Worm (Caenorhabditis elegans): Measurements from ENCODE around the gene B0272.3.

The B0272.3 gene

DNA sequence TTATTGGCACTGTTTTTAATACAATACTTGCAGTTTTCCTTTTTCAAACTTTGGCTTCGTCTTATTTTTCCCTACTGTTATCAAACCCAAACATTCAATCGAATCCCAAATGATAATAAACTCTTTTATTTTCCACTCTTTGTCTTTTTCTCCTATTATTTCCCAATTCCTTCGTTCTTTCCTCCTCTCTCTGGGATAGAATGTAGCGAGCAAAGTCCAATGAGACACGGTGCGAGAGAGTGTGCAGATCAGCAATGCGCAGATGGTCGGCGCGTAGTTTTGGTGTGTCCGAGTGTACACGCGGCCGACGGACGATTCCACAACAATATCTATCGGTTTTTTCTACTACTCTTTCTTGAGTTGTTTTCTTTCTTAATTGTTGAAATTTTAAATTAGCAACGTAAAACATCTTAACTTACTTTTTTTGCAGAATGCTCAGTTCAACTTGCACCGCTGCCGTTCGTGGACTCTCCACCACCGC lies at the start of gene B0272.3:
Gene B0272.3 (plus strand): TSS at position 431 of the 481 bp plus-strand sequence.
- TF ChIP-seq F13C5.2 (tag; optimal IDR thresholded peaks at IDR 0.05) (peak; percentile 7), ceh-36 (tag; optimal IDR thresholded peaks at IDR 0.05) (no peak), ceh-13 (GFP tag; optimal IDR thresholded peaks at IDR 0.05) (no peak), hmg-4 (GFP tag; optimal IDR thresholded peaks at IDR 0.05) (peak; percentile 28)

DNA sequence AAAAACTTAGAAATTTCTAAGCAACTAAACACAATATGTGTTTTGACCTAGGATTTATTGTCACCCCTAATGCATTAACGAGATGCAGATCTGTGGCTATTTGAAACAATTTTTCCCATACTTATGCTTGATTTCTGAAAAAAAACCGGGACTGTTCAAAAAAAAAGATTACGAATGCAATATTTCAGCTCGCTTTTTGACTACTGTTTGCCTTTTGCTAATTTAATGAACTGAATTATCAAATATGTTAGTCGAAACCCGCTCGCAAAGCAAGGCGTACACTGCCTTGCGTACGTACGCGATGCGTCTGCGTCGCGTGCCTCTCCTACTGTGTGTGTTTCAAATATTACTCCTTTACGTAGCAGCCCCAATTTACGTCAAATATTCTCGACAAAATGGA lies 44.2 kb upstream of the B0272.3 start, which contains the start of gene C23F12.4:
Gene C23F12.4 (plus strand): TSS at position 301 of the 400 bp plus-strand sequence.
- TF ChIP-seq aly-1 (tag; optimal IDR thresholded peaks at IDR 0.05) (no peak), tra-4 (tag; optimal IDR thresholded peaks at IDR 0.05) (no peak), ceh-13 (GFP tag; optimal IDR thresholded peaks at IDR 0.05) (no peak), flt-1 (GFP tag; IDR thresholded peaks at IDR 0.05) (no peak), hmg-4 (GFP tag; optimal IDR thresholded peaks at IDR 0.05) (no peak), scrt-1 (GFP tag; IDR thresholded peaks at IDR 0.05) (no peak), ceh-36 (tag; optimal IDR thresholded peaks at IDR 0.05) (no peak), B0310.2 (tag; optimal IDR thresholded peaks at IDR 0.05) (no peak), F13C5.2 (tag; optimal IDR thresholded peaks at IDR 0.05) (no peak), pes-1 (GFP tag; IDR thresholded peaks at IDR 0.05) (no peak), sea-1 (GFP tag; conservative IDR thresholded peaks at IDR 0.05) (no peak), tbx-37 (GFP tag; conservative IDR thresholded peaks at IDR 0.05) (no peak), ama-1 (optimal IDR thresholded peaks at IDR 0.05) (no peak), hmbx-1 (tag; optimal IDR thresholded peaks at IDR 0.05) (no peak), hnd-1 (tag; optimal IDR thresholded peaks at IDR 0.05) (no peak)

DNA sequence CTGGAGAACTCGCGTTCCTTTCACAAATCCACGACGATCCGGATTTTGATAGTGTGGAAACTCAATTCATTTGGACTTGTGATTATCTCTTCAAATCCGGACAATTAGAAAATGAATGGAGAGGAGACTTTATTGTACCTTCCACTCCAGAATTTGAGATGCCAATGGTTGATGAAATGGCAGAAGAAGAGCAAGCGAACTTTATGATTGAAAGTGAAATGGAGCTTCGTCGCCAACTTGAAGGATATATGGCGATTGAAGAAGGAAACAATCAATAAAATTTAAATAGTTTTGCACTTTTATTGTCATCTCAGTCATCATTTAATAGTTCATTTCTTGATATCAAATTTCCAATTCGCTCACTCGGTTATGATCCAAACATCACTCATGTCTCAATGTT lies 42.5 kb upstream of the B0272.3 start:
- TF ChIP-seq hmg-4 (GFP tag; optimal IDR thresholded peaks at IDR 0.05): no peak
- no peak for TF ChIP-seq tbx-37 (GFP tag; conservative IDR thresholded peaks at IDR 0.05)
- TF ChIP-seq B0310.2 (tag; optimal IDR thresholded peaks at IDR 0.05): no peak
- no peak for TF ChIP-seq aly-1 (tag; optimal IDR thresholded peaks at IDR 0.05)
- TF ChIP-seq ets-7 (tag; optimal IDR thresholded peaks at IDR 0.05): no peak
- no peak for TF ChIP-seq scrt-1 (GFP tag; IDR thresholded peaks at IDR 0.05)
- TF ChIP-seq ceh-36 (tag; optimal IDR thresholded peaks at IDR 0.05): no peak
- TF ChIP-seq tra-4 (tag; optimal IDR thresholded peaks at IDR 0.05): no peak
- no peak for TF ChIP-seq sea-1 (GFP tag; conservative IDR thresholded peaks at IDR 0.05)
- TF ChIP-seq ama-1 (optimal IDR thresholded peaks at IDR 0.05): no peak
- TF ChIP-seq hmbx-1 (tag; optimal IDR thresholded peaks at IDR 0.05): no peak
- TF ChIP-seq ceh-13 (GFP tag; optimal IDR thresholded peaks at IDR 0.05): no peak
- no peak for TF ChIP-seq flt-1 (GFP tag; IDR thresholded peaks at IDR 0.05)
- TF ChIP-seq hnd-1 (tag; optimal IDR thresholded peaks at IDR 0.05): no peak
- TF ChIP-seq tbx-11 (GFP tag; IDR thresholded peaks at IDR 0.05): no peak
- TF ChIP-seq F13C5.2 (tag; optimal IDR thresholded peaks at IDR 0.05): no peak
- TF ChIP-seq pes-1 (GFP tag; IDR thresholded peaks at IDR 0.05): no peak

DNA sequence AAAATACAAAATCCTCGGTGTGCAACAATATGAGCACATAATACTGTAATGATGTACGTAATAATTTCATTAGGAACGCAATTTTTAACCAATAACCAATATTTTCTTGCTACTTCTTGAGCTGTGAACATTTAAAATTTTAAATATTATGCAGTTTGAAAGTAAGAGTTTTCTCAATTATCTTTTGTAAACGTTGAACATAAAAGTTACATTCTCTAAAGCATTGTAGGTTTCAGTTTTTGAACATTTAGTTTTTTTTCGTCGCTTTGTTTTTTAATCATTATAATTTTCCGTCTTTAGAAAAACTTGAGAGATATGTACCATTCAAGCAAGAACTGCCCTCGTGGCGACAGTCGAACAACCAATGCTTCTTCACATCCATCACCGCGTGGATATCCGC lies 39.9 kb upstream of the B0272.3 start, which contains the start of gene C23F12.3:
Gene C23F12.3 (plus strand): TSS at position 301 of the 400 bp plus-strand sequence.
- TF ChIP-seq sea-1 (GFP tag; conservative IDR thresholded peaks at IDR 0.05) (no peak), aly-1 (tag; optimal IDR thresholded peaks at IDR 0.05) (no peak), hmg-4 (GFP tag; optimal IDR thresholded peaks at IDR 0.05) (no peak), tbx-37 (GFP tag; conservative IDR thresholded peaks at IDR 0.05) (no peak), ceh-36 (tag; optimal IDR thresholded peaks at IDR 0.05) (no peak), tra-4 (tag; optimal IDR thresholded peaks at IDR 0.05) (no peak), hnd-1 (tag; optimal IDR thresholded peaks at IDR 0.05) (no peak), pes-1 (GFP tag; IDR thresholded peaks at IDR 0.05) (no peak), flt-1 (GFP tag; IDR thresholded peaks at IDR 0.05) (no peak), F13C5.2 (tag; optimal IDR thresholded peaks at IDR 0.05) (no peak), scrt-1 (GFP tag; IDR thresholded peaks at IDR 0.05) (no peak), ceh-13 (GFP tag; optimal IDR thresholded peaks at IDR 0.05) (no peak), B0310.2 (tag; optimal IDR thresholded peaks at IDR 0.05) (no peak)

DNA sequence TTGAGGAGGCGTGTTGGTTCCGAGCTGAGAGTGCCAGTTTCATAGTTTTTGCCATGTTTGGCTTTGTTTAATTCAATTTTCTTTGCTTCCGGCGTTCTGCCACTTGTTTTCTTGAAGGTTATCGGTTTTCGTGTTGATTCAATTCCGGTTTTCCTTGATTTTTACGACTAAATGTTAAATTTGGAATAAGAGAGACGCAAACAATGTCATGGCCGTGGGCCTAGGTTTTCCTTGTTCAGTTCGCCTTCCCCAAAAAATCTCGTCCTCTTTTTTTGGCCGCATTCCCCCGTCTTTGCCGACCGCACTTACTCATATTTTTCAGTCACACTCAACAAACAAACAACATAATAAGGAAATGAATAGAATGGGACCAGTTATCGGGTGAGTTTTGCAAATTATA lies 37.5 kb upstream of the B0272.3 start, which contains the start of gene C23F12.9:
Gene C23F12.9 (plus strand): TSS at position 301 of the 400 bp plus-strand sequence.
- no peak for TF ChIP-seq tra-4 (tag; optimal IDR thresholded peaks at IDR 0.05)
- no peak for TF ChIP-seq hnd-1 (tag; optimal IDR thresholded peaks at IDR 0.05)
- no peak for TF ChIP-seq flt-1 (GFP tag; IDR thresholded peaks at IDR 0.05)
- no peak for TF ChIP-seq tbx-37 (GFP tag; conservative IDR thresholded peaks at IDR 0.05)
- no peak for TF ChIP-seq ama-1 (optimal IDR thresholded peaks at IDR 0.05)
- TF ChIP-seq ceh-36 (tag; optimal IDR thresholded peaks at IDR 0.05): no peak
- TF ChIP-seq hmg-4 (GFP tag; optimal IDR thresholded peaks at IDR 0.05): no peak
- no peak for TF ChIP-seq B0310.2 (tag; optimal IDR thresholded peaks at IDR 0.05)
- no peak for TF ChIP-seq sea-1 (GFP tag; conservative IDR thresholded peaks at IDR 0.05)
- TF ChIP-seq aly-1 (tag; optimal IDR thresholded peaks at IDR 0.05): no peak
- no peak for TF ChIP-seq scrt-1 (GFP tag; IDR thresholded peaks at IDR 0.05)
- no peak for TF ChIP-seq ets-7 (tag; optimal IDR thresholded peaks at IDR 0.05)

DNA sequence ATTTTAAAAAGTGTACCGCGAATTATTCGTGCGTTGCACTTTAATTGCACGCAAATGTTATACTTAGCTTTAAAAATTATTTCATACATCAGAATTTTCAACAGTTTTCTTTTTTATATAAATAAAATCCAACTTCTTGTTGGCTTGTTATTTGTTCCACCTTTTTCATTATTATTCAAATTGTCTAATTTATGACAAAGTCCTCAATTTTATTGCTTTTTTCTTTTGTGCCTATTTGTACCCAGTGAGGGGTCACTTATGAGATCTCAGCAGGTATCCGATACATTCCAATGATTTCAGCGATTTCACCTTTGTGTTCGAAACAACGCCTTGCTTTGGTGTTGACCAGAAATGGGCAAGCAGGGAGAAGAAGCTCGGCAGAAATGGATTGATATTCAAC lies 33.8 kb upstream of the B0272.3 start, which contains the start of gene fln-2:
Gene fln-2 (plus strand): TSS at position 301 of the 400 bp plus-strand sequence.
- TF ChIP-seq B0310.2 (tag; optimal IDR thresholded peaks at IDR 0.05) (no peak), ets-7 (tag; optimal IDR thresholded peaks at IDR 0.05) (no peak), flt-1 (GFP tag; IDR thresholded peaks at IDR 0.05) (no peak), ceh-36 (tag; optimal IDR thresholded peaks at IDR 0.05) (no peak), hmg-4 (GFP tag; optimal IDR thresholded peaks at IDR 0.05) (no peak), pes-1 (GFP tag; IDR thresholded peaks at IDR 0.05) (no peak), ceh-13 (GFP tag; optimal IDR thresholded peaks at IDR 0.05) (no peak), tbx-37 (GFP tag; conservative IDR thresholded peaks at IDR 0.05) (no peak)

DNA sequence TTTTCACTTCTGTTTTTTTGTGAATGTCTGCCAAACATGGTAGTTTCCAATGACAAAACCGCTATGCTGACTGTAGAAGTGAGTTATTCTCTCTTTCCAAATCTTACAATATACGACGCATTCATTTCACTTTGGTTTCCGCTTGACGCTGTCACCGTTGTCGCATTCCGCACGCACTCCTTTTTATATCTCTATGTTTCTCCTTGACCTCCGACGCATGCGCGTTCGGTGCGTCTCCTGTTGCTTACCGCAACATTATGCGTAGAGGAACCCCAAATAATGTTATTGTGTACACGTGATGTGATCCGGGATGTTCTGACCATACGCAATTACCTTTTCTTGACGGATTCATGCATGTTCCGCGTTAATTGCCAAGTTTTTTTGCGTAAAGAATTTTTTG lies 29.3 kb upstream of the B0272.3 start:
- TF ChIP-seq tbx-37 (GFP tag; conservative IDR thresholded peaks at IDR 0.05) (no peak), hmg-4 (GFP tag; optimal IDR thresholded peaks at IDR 0.05) (no peak), ets-7 (tag; optimal IDR thresholded peaks at IDR 0.05) (no peak), flt-1 (GFP tag; IDR thresholded peaks at IDR 0.05) (no peak), F13C5.2 (tag; optimal IDR thresholded peaks at IDR 0.05) (no peak), ama-1 (optimal IDR thresholded peaks at IDR 0.05) (no peak), ceh-13 (GFP tag; optimal IDR thresholded peaks at IDR 0.05) (no peak), hnd-1 (tag; optimal IDR thresholded peaks at IDR 0.05) (no peak), pes-1 (GFP tag; IDR thresholded peaks at IDR 0.05) (no peak), ceh-36 (tag; optimal IDR thresholded peaks at IDR 0.05) (no peak), sea-1 (GFP tag; conservative IDR thresholded peaks at IDR 0.05) (no peak), tbx-11 (GFP tag; IDR thresholded peaks at IDR 0.05) (no peak), B0310.2 (tag; optimal IDR thresholded peaks at IDR 0.05) (no peak), tra-4 (tag; optimal IDR thresholded peaks at IDR 0.05) (no peak)
